Worm (Caenorhabditis elegans) whole organism, L4/young adult: ENCODE data around the gene irld-18.
"Not testable (repeated sequence)": the region's sequence is repeated elsewhere in the genome, so short reads cannot be mapped to it uniquely, and the experiment has no call there.

ENCODE experiments used
- W03F9.2 ChIP-seq: fragments of 150-350 bp; optimal IDR thresholded peaks from 2 replicates; lab custom pipeline; 2014; ENCODE audit warnings: missing biosample characterization, missing genetic modification characterization
- dao-5 ChIP-seq: sonication (generic microtip); optimal IDR thresholded peaks from 2 replicates; lab custom pipeline; 2016; ENCODE audit warnings: missing genotype, missing genetic modification characterization, moderate library complexity, missing compliant biosample characterization
- him-1 ChIP-seq: sonication (generic microtip); optimal IDR thresholded peaks from 2 replicates; lab custom pipeline; 2016; ENCODE audit warnings: missing genotype, missing genetic modification reagents, missing genetic modification characterization, missing compliant biosample characterization

The irld-18 gene

ce11 chrIV:14571626-14572025 lies 9.2 kb downstream of the irld-18 start:
- no peak for TF ChIP-seq W03F9.2 (tag; lab: Kevin White, UChicago)
- no peak for TF ChIP-seq dao-5 (tag; lab: Kevin White, UChicago)
- TF ChIP-seq him-1 (tag; lab: Kevin White, UChicago): no peak

ce11 chrIV:14565062-14565461 lies 15.8 kb downstream of the irld-18 start, which contains the start of gene Y57G11B.2:
Gene Y57G11B.2 (plus strand): TSS chrIV:14565362.
- TF ChIP-seq W03F9.2 (tag; lab: Kevin White, UChicago): no peak
- TF ChIP-seq him-1 (tag; lab: Kevin White, UChicago): no peak

- TF ChIP-seq dao-5 (tag; lab: Kevin White, UChicago) (no peak), W03F9.2 (tag; lab: Kevin White, UChicago) (no peak), him-1 (tag; lab: Kevin White, UChicago) (no peak)
These were observed 18.1 kb downstream of the irld-18 start for ce11 chrIV:14562649-14563268.

DNA sequence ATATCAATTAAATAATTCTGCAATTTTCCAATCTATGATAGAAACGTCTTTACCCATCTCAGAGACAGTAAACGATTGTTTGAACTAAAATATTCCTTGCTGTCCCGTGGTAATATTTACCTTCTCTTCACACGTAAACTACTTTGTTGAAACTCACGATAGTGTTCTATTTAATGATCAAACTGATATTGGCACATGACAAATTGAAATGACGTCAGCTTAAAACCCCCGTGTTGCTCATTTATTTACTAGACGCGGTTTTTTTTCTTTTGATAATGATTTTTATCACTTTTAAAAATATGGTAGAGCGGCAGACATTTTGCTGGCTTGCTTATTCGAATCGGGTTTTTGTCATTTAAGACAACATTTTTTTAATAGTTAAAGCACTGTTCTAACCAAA lies 19.2 kb downstream of the irld-18 start:
- TF ChIP-seq W03F9.2 (tag; lab: Kevin White, UChicago): no peak
- no peak for TF ChIP-seq dao-5 (tag; lab: Kevin White, UChicago)
- no peak for TF ChIP-seq him-1 (tag; lab: Kevin White, UChicago)

DNA sequence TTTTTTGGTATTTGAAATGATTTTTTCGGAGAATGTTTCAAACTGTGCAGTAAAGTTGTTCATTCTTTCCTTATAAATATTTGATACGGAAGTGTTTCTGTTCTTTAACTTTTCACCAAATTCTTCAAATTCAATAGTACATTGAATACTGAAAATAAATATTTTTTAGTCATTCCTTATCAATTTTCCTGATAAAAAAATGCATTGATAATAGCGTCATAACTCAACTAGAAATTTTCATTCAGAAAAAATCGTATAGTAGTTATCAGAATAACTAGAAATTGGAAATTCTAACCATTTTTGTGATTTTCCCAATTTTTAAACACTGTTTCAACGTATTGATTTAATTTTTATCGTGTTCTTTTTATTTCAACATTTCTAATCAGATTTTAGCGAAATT lies 21.6 kb downstream of the irld-18 start:
- no peak for TF ChIP-seq W03F9.2 (tag; lab: Kevin White, UChicago)
- TF ChIP-seq him-1 (tag; lab: Kevin White, UChicago): no peak
- no peak for TF ChIP-seq dao-5 (tag; lab: Kevin White, UChicago)

ce11 chrIV:14557642-14558041 lies 23.2 kb downstream of the irld-18 start:
- TF ChIP-seq W03F9.2 (tag; lab: Kevin White, UChicago) (no peak), dao-5 (tag; lab: Kevin White, UChicago) (no peak), him-1 (tag; lab: Kevin White, UChicago) (no peak)

- no peak for TF ChIP-seq W03F9.2 (tag; lab: Kevin White, UChicago)
- no peak for TF ChIP-seq him-1 (tag; lab: Kevin White, UChicago)
- TF ChIP-seq dao-5 (tag; lab: Kevin White, UChicago): no peak
These were observed 26.1 kb downstream of the irld-18 start, which contains the start of gene Y57G11B.6 for ce11 chrIV:14554788-14555187. Gene Y57G11B.6 (minus strand): TSS chrIV:14554888.

DNA sequence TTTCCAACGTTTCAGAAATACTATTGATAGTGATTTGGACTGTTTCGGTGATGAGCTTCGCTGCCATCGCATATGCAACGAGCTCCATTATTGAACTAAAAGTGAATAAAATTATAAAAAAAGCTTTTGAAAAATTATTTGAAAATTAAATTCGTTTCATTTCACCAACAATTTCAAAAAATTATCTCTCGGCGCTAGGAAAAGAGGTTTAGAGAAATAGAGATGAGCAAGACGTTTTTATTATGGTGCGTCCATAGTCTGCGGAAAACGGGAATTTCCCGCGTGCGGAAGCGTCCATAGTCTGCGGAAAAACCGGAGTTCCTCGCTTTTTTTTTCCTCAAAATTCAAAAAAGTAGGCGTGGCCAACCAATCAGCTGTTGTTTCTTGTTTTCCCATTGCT lies 29.0 kb downstream of the irld-18 start, which contains the start of gene pals-30:
Gene pals-30, minus strand, starts transcription at position 101 of the 400 bp plus-strand sequence.
- not testable (repeated sequence) for TF ChIP-seq W03F9.2, him-1, dao-5 (tag; lab: Kevin White, UChicago)

ce11 chrIV:14549308-14549707 lies 31.5 kb downstream of the irld-18 start, which contains the start of gene T27E7.9:
Gene T27E7.9 (minus strand): TSS chrIV:14549408.
- TF ChIP-seq W03F9.2 (tag; lab: Kevin White, UChicago): no peak
- no peak for TF ChIP-seq him-1 (tag; lab: Kevin White, UChicago)
- TF ChIP-seq dao-5 (tag; lab: Kevin White, UChicago): no peak

ce11 chrIV:14547292-14547691 lies 33.5 kb downstream of the irld-18 start:
- TF ChIP-seq him-1 (tag; lab: Kevin White, UChicago) (no peak), dao-5 (tag; lab: Kevin White, UChicago) (no peak), W03F9.2 (tag; lab: Kevin White, UChicago) (no peak)

ce11 chrIV:14542517-14542916 lies 38.3 kb downstream of the irld-18 start, which contains the start of gene pals-29:
Gene pals-29 (minus strand): TSS chrIV:14542617.
- TF ChIP-seq W03F9.2 (tag; lab: Kevin White, UChicago): no peak
- TF ChIP-seq him-1 (tag; lab: Kevin White, UChicago): no peak
- TF ChIP-seq dao-5 (tag; lab: Kevin White, UChicago): no peak

ce11 chrIV:14536911-14537310 lies 43.9 kb downstream of the irld-18 start, which contains the start of gene T27E7.5:
Gene T27E7.5 (plus strand): TSS chrIV:14537163.
- TF ChIP-seq W03F9.2 (tag; lab: Kevin White, UChicago) (no peak), him-1 (tag; lab: Kevin White, UChicago) (no peak), dao-5 (tag; lab: Kevin White, UChicago) (no peak)

DNA sequence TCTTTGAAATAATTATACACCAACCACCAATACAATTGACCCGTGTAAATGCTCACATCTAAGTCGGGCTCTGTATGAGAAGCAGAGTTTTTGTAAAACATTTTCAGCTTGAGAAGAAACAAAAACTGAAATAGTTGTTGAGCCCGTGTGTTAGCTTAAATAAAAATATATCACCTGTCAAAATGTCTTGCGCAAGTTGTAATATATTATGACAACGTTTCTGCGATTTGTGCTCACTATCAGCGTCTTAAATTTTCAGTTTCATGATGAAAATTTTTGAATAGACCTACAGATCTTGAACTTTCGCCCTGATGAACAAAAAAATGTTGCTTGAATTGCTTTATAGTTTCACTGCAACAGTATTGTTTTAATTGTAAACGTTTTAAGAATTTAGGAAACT lies 45.9 kb downstream of the irld-18 start, which contains the start of gene T27E7.4:
Gene T27E7.4, minus strand, starts transcription at position 101 of the 400 bp plus-strand sequence.
- no peak for TF ChIP-seq W03F9.2 (tag; lab: Kevin White, UChicago)
- no peak for TF ChIP-seq him-1 (tag; lab: Kevin White, UChicago)
- no peak for TF ChIP-seq dao-5 (tag; lab: Kevin White, UChicago)

- TF ChIP-seq him-1 (tag; lab: Kevin White, UChicago) (no peak), dao-5 (tag; lab: Kevin White, UChicago) (no peak)
These were observed 48.5 kb downstream of the irld-18 start for ce11 chrIV:14532366-14532765.
